Fruit fly (Drosophila melanogaster) whole organism, embryonic: ENCODE results near the gene CG11703.

ENCODE experiments used
- Bgb ChIP-seq: fragments of 200-800 bp; sonication (Bioruptor generic); IDR thresholded peaks from 2 replicates; pipeline ENCODE4 v1.3.6; 2022; ENCODE audit warnings: missing biosample characterization, missing genetic modification characterization; ENCODE audit not compliant: partially characterized antibody
- BtbVII ChIP-seq: fragments of 200-800 bp; sonication (Bioruptor generic); optimal IDR thresholded peaks from 3 replicates; lab custom pipeline; 2017; ENCODE audit warnings: missing biosample characterization, mild to moderate bottlenecking, missing genetic modification characterization
- CG14050 ChIP-seq: fragments of 200-800 bp; sonication (Bioruptor generic); IDR thresholded peaks from 3 replicates; pipeline ENCODE4 v1.3.6; 2022; ENCODE audit warnings: missing biosample characterization, missing genetic modification characterization
- CG14860 ChIP-seq: fragments of 200-800 bp; sonication (Bioruptor generic); IDR thresholded peaks from 3 replicates; pipeline ENCODE4 v1.3.6; 2022; ENCODE audit warnings: missing biosample characterization, missing genetic modification characterization; ENCODE audit not compliant: partially characterized antibody
- CG15601 ChIP-seq: fragments of 200-800 bp; sonication (Bioruptor generic); optimal IDR thresholded peaks from 3 replicates; lab custom pipeline; 2019; ENCODE audit warnings: missing biosample characterization, mild to moderate bottlenecking, missing genetic modification characterization, moderate library complexity
- CG16813 ChIP-seq: fragments of 200-800 bp; sonication (Bioruptor generic); IDR thresholded peaks from 3 replicates; pipeline ENCODE4 v1.3.6; 2022; ENCODE audit warnings: missing biosample characterization, missing genetic modification characterization; ENCODE audit not compliant: partially characterized antibody
- CG18764 ChIP-seq: fragments of 200-800 bp; sonication (Bioruptor generic); optimal IDR thresholded peaks from 3 replicates; lab custom pipeline; 2016; ENCODE audit warnings: missing biosample characterization, missing genetic modification characterization
- CG2199 ChIP-seq: fragments of 200-800 bp; sonication (Bioruptor generic); IDR thresholded peaks from 3 replicates; pipeline ENCODE4 v1.3.6; 2022; ENCODE audit warnings: missing biosample characterization, missing genetic modification characterization
- CG2875 ChIP-seq: fragments of 200-800 bp; sonication (Bioruptor generic); optimal IDR thresholded peaks from 2 replicates; lab custom pipeline; 2017; ENCODE audit warnings: missing biosample characterization, mild to moderate bottlenecking, missing genetic modification characterization, missing genetic modification reagents
- CG31388 ChIP-seq: fragments of 200-800 bp; sonication (Bioruptor generic); optimal IDR thresholded peaks from 2 replicates; lab custom pipeline; 2016; ENCODE audit warnings: missing biosample characterization, missing genetic modification characterization
- CG6272 ChIP-seq: fragments of 200-800 bp; sonication (Bioruptor generic); IDR thresholded peaks from 2 replicates; pipeline ENCODE4 v1.3.6; 2022; ENCODE audit warnings: missing biosample characterization, missing genetic modification characterization
- CG6791 ChIP-seq: fragments of 200-800 bp; sonication (Bioruptor generic); IDR thresholded peaks from 3 replicates; pipeline ENCODE4 v1.3.6; 2022; ENCODE audit warnings: missing biosample characterization, missing genetic modification characterization; ENCODE audit not compliant: partially characterized antibody
- CG7839 ChIP-seq: fragments of 200-800 bp; sonication (Bioruptor generic); optimal IDR thresholded peaks from 3 replicates; lab custom pipeline; 2018; ENCODE audit warnings: missing biosample characterization, mild to moderate bottlenecking, missing genetic modification characterization, moderate library complexity
- CG7963 ChIP-seq: fragments of 200-800 bp; sonication (Bioruptor generic); IDR thresholded peaks from 3 replicates; pipeline ENCODE4 v1.3.6; 2022; ENCODE audit warnings: missing biosample characterization, missing genetic modification characterization; ENCODE audit not compliant: partially characterized antibody
- CTCF ChIP-seq: fragments of 200-800 bp; sonication (Bioruptor generic); optimal IDR thresholded peaks from 2 replicates; lab custom pipeline; 2017; ENCODE audit warnings: missing biosample characterization, mild to moderate bottlenecking, missing genetic modification characterization, moderate library complexity
- Dfd ChIP-seq, 2 experiments: fragments of >200 bp; optimal IDR thresholded peaks; 2 replicates each; lab custom pipeline; 2017; ENCODE audit warnings: missing biosample characterization in 2 of 2, missing genetic modification characterization in 2 of 2
- Ets65A ChIP-seq: fragments of 200-800 bp; sonication (Bioruptor generic); peaks from one replicate; lab custom pipeline; 2016; ENCODE audit warnings: missing biosample characterization, missing genetic modification characterization
- NC2α ChIP-seq: fragments of 200-800 bp; sonication (Bioruptor generic); optimal IDR thresholded peaks from 2 replicates; lab custom pipeline; 2016; ENCODE audit warnings: missing biosample characterization, missing genetic modification characterization
- NfI ChIP-seq: fragments of 200-800 bp; sonication (Bioruptor generic); optimal IDR thresholded peaks from 3 replicates; lab custom pipeline; 2018; ENCODE audit warnings: missing biosample characterization, mild to moderate bottlenecking, missing genetic modification characterization, moderate library complexity
- Opbp ChIP-seq: fragments of 200-800 bp; sonication (Bioruptor generic); IDR thresholded peaks from 3 replicates; pipeline ENCODE4 v1.3.6; 2022; ENCODE audit warnings: missing biosample characterization, missing genetic modification characterization; ENCODE audit not compliant: partially characterized antibody
- PHDP ChIP-seq: fragments of 200-800 bp; sonication (Bioruptor generic); optimal IDR thresholded peaks from 3 replicates; lab custom pipeline; 2018; ENCODE audit warnings: missing biosample characterization, mild to moderate bottlenecking, missing genetic modification characterization, moderate library complexity
- Pdp1 ChIP-seq, 2 experiments: fragments of 200-800 bp; sonication (Bioruptor generic); optimal IDR thresholded peaks; 3 replicates each; lab custom pipeline; 2016; ENCODE audit warnings: missing biosample characterization in 2 of 2, missing genetic modification characterization in 2 of 2, mild to moderate bottlenecking in 1 of 2, moderate library complexity in 1 of 2
- Scr ChIP-seq: fragments of 200-800 bp; sonication (Bioruptor generic); IDR thresholded peaks from 2 replicates; pipeline ENCODE4 v1.3.6; 2022; ENCODE audit warnings: missing biosample characterization, missing genetic modification characterization; ENCODE audit not compliant: partially characterized antibody
- Side ChIP-seq: fragments of 200-800 bp; sonication (Bioruptor generic); optimal IDR thresholded peaks from 2 replicates; lab custom pipeline; 2016; ENCODE audit warnings: missing biosample characterization, missing genetic modification characterization
- Trl ChIP-seq, 3 experiments: fragments of >200 bp in 2 of 3; fragments of 200-800 bp in 1 of 3; sonication (Bioruptor generic) in 1 of 3; optimal IDR thresholded peaks; 2 replicates in 1 of 3; 3 replicates in 2 of 3; lab custom pipeline; 2016 to 2017; ENCODE audit warnings: missing biosample characterization in 1 of 3, missing genetic modification characterization in 1 of 3
- amos ChIP-seq: fragments of 200-800 bp; sonication (Bioruptor generic); IDR thresholded peaks from 2 replicates; pipeline ENCODE4 v1.3.6; 2022; ENCODE audit warnings: missing biosample characterization, missing genetic modification characterization; ENCODE audit not compliant: partially characterized antibody
- ato ChIP-seq: fragments of 200-800 bp; sonication (Bioruptor generic); IDR thresholded peaks from 2 replicates; pipeline ENCODE4 v1.3.6; 2022; ENCODE audit warnings: missing biosample characterization, missing genetic modification characterization; ENCODE audit not compliant: partially characterized antibody
- bbx ChIP-seq: fragments of 200-800 bp; sonication (Bioruptor generic); IDR thresholded peaks from 2 replicates; pipeline ENCODE4 v1.3.6; 2022; ENCODE audit warnings: missing biosample characterization, missing genetic modification characterization; ENCODE audit not compliant: partially characterized antibody
- chinmo ChIP-seq: fragments of 200-800 bp; sonication (Bioruptor generic); IDR thresholded peaks from 4 replicates; pipeline ENCODE4 v1.3.6; 2022; ENCODE audit warnings: missing biosample characterization, missing genetic modification characterization; ENCODE audit not compliant: partially characterized antibody
- da ChIP-seq: fragments of 200-800 bp; sonication (Bioruptor generic); optimal IDR thresholded peaks from 2 replicates; lab custom pipeline; 2016; ENCODE audit warnings: missing biosample characterization, missing genetic modification characterization
- dysf ChIP-seq: fragments of 200-800 bp; sonication (Bioruptor generic); IDR thresholded peaks from 3 replicates; pipeline ENCODE4 v1.3.6; 2022; ENCODE audit warnings: missing biosample characterization, missing genetic modification characterization
- ham ChIP-seq: fragments of 200-800 bp; sonication (Bioruptor generic); IDR thresholded peaks from 2 replicates; pipeline ENCODE4 v1.3.6; 2022; ENCODE audit warnings: missing biosample characterization, missing genetic modification characterization
- hb ChIP-seq: fragments of 200-800 bp; sonication (Bioruptor generic); IDR thresholded peaks from 3 replicates; pipeline ENCODE4 v1.3.6; 2022; ENCODE audit warnings: missing biosample characterization, missing genetic modification characterization; ENCODE audit not compliant: partially characterized antibody
- hkb ChIP-seq, 2 experiments: fragments of 200-800 bp in 1 of 2; fragments of >200 bp in 1 of 2; sonication (Bioruptor generic) in 1 of 2; IDR thresholded peaks in 1 of 2; optimal IDR thresholded peaks in 1 of 2; 2 replicates each; pipeline versions ENCODE4 v1.3.6 to Lab custom; 2017 to 2022; ENCODE audit warnings: missing biosample characterization in 1 of 2, missing genetic modification characterization in 1 of 2
- inv ChIP-seq: fragments of 200-800 bp; sonication (Bioruptor generic); IDR thresholded peaks from 2 replicates; pipeline ENCODE4 v1.3.6; 2022; ENCODE audit warnings: missing biosample characterization, missing genetic modification characterization; ENCODE audit not compliant: partially characterized antibody
- jumu ChIP-seq: fragments of 200-800 bp; sonication (Bioruptor generic); optimal IDR thresholded peaks from 3 replicates; lab custom pipeline; 2016; ENCODE audit warnings: missing biosample characterization, missing genetic modification characterization
- lola ChIP-seq, 3 experiments: fragments of >200 bp in 2 of 3; fragments of 200-800 bp in 1 of 3; sonication (Bioruptor generic) in 1 of 3; optimal IDR thresholded peaks; 2 replicates each; lab custom pipeline; 2017 to 2019; ENCODE audit warnings: missing biosample characterization in 3 of 3, missing genetic modification characterization in 3 of 3, mild to moderate bottlenecking in 1 of 3, moderate library complexity in 1 of 3
- mld ChIP-seq: fragments of 200-800 bp; sonication (Bioruptor generic); IDR thresholded peaks from 3 replicates; pipeline ENCODE4 v1.3.6; 2022; ENCODE audit warnings: missing biosample characterization, missing genetic modification characterization; ENCODE audit not compliant: partially characterized antibody
- rib ChIP-seq: fragments of 200-800 bp; sonication (Bioruptor generic); IDR thresholded peaks from 2 replicates; pipeline ENCODE4 v1.3.6; 2022; ENCODE audit warnings: missing biosample characterization, missing genetic modification characterization
- stwl ChIP-seq: fragments of 200-800 bp; sonication (Bioruptor generic); optimal IDR thresholded peaks from 3 replicates; lab custom pipeline; 2018; ENCODE audit warnings: missing biosample characterization, mild to moderate bottlenecking, missing genetic modification characterization, moderate library complexity
- tll ChIP-seq, 2 experiments: fragments of 200-800 bp in 1 of 2; fragments of >200 bp in 1 of 2; sonication (Bioruptor generic) in 1 of 2; optimal IDR thresholded peaks; 2 replicates each; lab custom pipeline; 2017 to 2019; ENCODE audit warnings: missing biosample characterization in 2 of 2, missing genetic modification characterization in 2 of 2, mild to moderate bottlenecking in 1 of 2, moderate library complexity in 1 of 2
- zen ChIP-seq: fragments of 200-800 bp; sonication (Bioruptor generic); optimal IDR thresholded peaks from 3 replicates; lab custom pipeline; 2018; ENCODE audit warnings: missing biosample characterization, mild to moderate bottlenecking, missing genetic modification characterization, moderate library complexity
- zen2 ChIP-seq: fragments of 200-800 bp; sonication (Bioruptor generic); IDR thresholded peaks from 3 replicates; pipeline ENCODE4 v1.3.6; 2022; ENCODE audit warnings: missing biosample characterization, missing genetic modification characterization; ENCODE audit not compliant: partially characterized antibody

Gene CG11703

dm6 chr3R:19246080-19246637, 18.2 kb upstream of the CG11703 start, which contains the start of gene unc79 (continued):
- TF ChIP-seq NfI (GFP tag; lab: Kevin White, UChicago) (no peak), PHDP (no peak)

dm6 chr3R:19245399-19245798, 17.4 kb upstream of the CG11703 start:
- TF ChIP-seq CTCF (GFP tag; lab: Kevin White, UChicago) (peak; percentile 57), ham (GFP tag; lab: Robert Waterston, UW) (no peak)

dm6 chr3R:19238934-19239333, 11.0 kb upstream of the CG11703 start:
- TF ChIP-seq bbx (GFP tag; lab: Robert Waterston, UW) (peak; percentile 66), hb (GFP tag; lab: Robert Waterston, UW) (peak; percentile 82), Pdp1 (GFP tag; optimal IDR thresholded peaks at IDR 0.05; lab: Kevin White, UChicago) (peak in 1 of 2 experiments; percentile 25), CG14860 (GFP tag; lab: Robert Waterston, UW) (peak; percentile 83), chinmo (GFP tag; lab: Robert Waterston, UW) (0 out of 4 replicates have a peak, but pooled peaks have one; percentile 22), ato (0 out of 2 replicates have a peak, but pooled peaks have one; percentile 22), amos (GFP tag; lab: Robert Waterston, UW) (peak; percentile 80), Opbp (GFP tag; lab: Robert Waterston, UW) (peak; percentile 73), Dfd (GFP tag; optimal IDR thresholded peaks at IDR 0.05; lab: Kevin White, UChicago) (no peak), CG16813 (peak; percentile 81), lola (GFP tag; optimal IDR thresholded peaks at IDR 0.05; lab: Kevin White, UChicago) (no peak), jumu (no peak), NC2α (GFP tag; lab: Kevin White, UChicago) (no peak), Ets65A (GFP tag; lab: Kevin White, UChicago) (peak; percentile 26), CG31388 (no peak), tll (GFP tag; optimal IDR thresholded peaks at IDR 0.05; lab: Kevin White, UChicago) (peak in 1 of 2 experiments; percentile 20), inv (GFP tag; lab: Robert Waterston, UW) (peak; percentile 50; the same call in 1 of the 2 replicates), zen2 (no peak), Trl (optimal IDR thresholded peaks at IDR 0.05; lab: Kevin White, UChicago) (no peak), Trl (GFP tag; optimal IDR thresholded peaks at IDR 0.05; lab: Kevin White, UChicago) (no peak), mld (GFP tag; lab: Robert Waterston, UW) (peak; percentile 65; the same call in 1 of the 3 replicates), CG6272 (GFP tag; lab: Robert Waterston, UW) (0 out of 2 replicates have a peak, but pooled peaks have one; percentile 7), Side (GFP tag; lab: Kevin White, UChicago) (peak; percentile 22), dysf (no peak), CG2199 (GFP tag; lab: Robert Waterston, UW) (peak; percentile 83), CG7963 (GFP tag; lab: Robert Waterston, UW) (peak; percentile 73), CG14050 (no peak), CG18764 (GFP tag; lab: Kevin White, UChicago) (no peak), Scr (peak; percentile 36; the same call in 1 of the 2 replicates), da (GFP tag; lab: Kevin White, UChicago) (no peak), hkb (optimal IDR thresholded peaks at IDR 0.05; lab: Kevin White, UChicago) (no peak), hkb (GFP tag; IDR thresholded peaks at IDR 0.05; lab: Robert Waterston, UW) (no peak), Bgb (peak; percentile 84), zen (no peak), CG2875 (no peak), BtbVII (GFP tag; lab: Kevin White, UChicago) (no peak), CG6791 (peak; percentile 79), stwl (tag; lab: Kevin White, UChicago) (peak; percentile 31), CG15601 (tag; lab: Kevin White, UChicago) (no peak), CG7839 (tag; lab: Kevin White, UChicago) (no peak), rib (GFP tag; lab: Robert Waterston, UW) (no peak)
